Worm (Caenorhabditis elegans) whole organism, L4 larva: ENCODE results near the gene garr-1.
A peak's percentile ranks its signal among the peaks of the same experiment; 100 is the strongest.

Source experiments
- F37D6.2 ChIP-seq: sonication (generic microtip); optimal IDR thresholded peaks from 2 replicates; lab custom pipeline; 2016; ENCODE audit warnings: mild to moderate bottlenecking, missing genetic modification characterization, missing compliant biosample characterization
- F44E2.7 ChIP-seq: fragments of 200-800 bp; sonication (Bioruptor generic); IDR thresholded peaks from 2 replicates; pipeline ENCODE4 v2.1.2; 2022; ENCODE audit warnings: missing genetic modification characterization, missing compliant biosample characterization
- F49E8.2 ChIP-seq: sonication (generic microtip); optimal IDR thresholded peaks from 2 replicates; lab custom pipeline; 2016; ENCODE audit warnings: missing compliant biosample characterization, mild to moderate bottlenecking, missing genetic modification characterization, borderline replicate concordance
- T20F7.1 ChIP-seq: fragments of 200-800 bp; sonication (Bioruptor generic); optimal IDR thresholded peaks from 2 replicates; lab custom pipeline; 2018; ENCODE audit warnings: mild to moderate bottlenecking, missing genetic modification characterization, missing compliant biosample characterization
- Y105C5A.15 ChIP-seq: fragments of 200-800 bp; sonication (Bioruptor generic); IDR thresholded peaks from 2 replicates; pipeline ENCODE4 v1.3.6; 2022; ENCODE audit warnings: missing genetic modification characterization, missing compliant biosample characterization
- Y48G9A.11 ChIP-seq: fragments of 200-800 bp; sonication (Bioruptor generic); IDR thresholded peaks from 2 replicates; pipeline ENCODE4 v1.3.6; 2022; ENCODE audit warnings: missing genetic modification reagents, missing genetic modification characterization, missing compliant biosample characterization
- Y75B8A.6 ChIP-seq: fragments of 200-800 bp; sonication (Bioruptor generic); IDR thresholded peaks from 2 replicates; pipeline ENCODE4 v1.3.6; 2022; ENCODE audit warnings: missing genetic modification reagents, missing genetic modification characterization, missing compliant biosample characterization
- ZK337.2 ChIP-seq: fragments of 200-800 bp; sonication (Bioruptor generic); IDR thresholded peaks from 2 replicates; pipeline ENCODE4 v1.3.6; 2022; ENCODE audit warnings: missing genetic modification reagents, missing genetic modification characterization, missing compliant biosample characterization
- aha-1 ChIP-seq: fragments of 150-350 bp; peaks from one replicate; lab custom pipeline; 2014; ENCODE audit warnings: missing biosample characterization, missing genetic modification characterization
- arid-1 ChIP-seq: fragments of 200-800 bp; sonication (Bioruptor generic); conservative IDR thresholded peaks from 2 replicates; pipeline ENCODE4 v1.3.6; 2022; ENCODE audit warnings: missing genetic modification reagents, missing genetic modification characterization, missing compliant biosample characterization
- ceh-20 ChIP-seq: fragments of 200-800 bp; sonication (Bioruptor generic); IDR thresholded peaks from 2 replicates; pipeline ENCODE4 v1.3.6; 2022; ENCODE audit warnings: missing genetic modification reagents, missing genetic modification characterization, missing compliant biosample characterization
- ctbp-1 ChIP-seq: fragments of 200-800 bp; sonication (Bioruptor generic); IDR thresholded peaks from 2 replicates; pipeline ENCODE4 v1.3.6; 2022; ENCODE audit warnings: missing genetic modification reagents, missing genetic modification characterization, missing compliant biosample characterization
- daf-16 ChIP-seq, 3 experiments: sonication (generic microtip); optimal IDR thresholded peaks; 2 replicates each; lab custom pipeline; 2016 to 2017; ENCODE audit warnings: missing genetic modification characterization in 3 of 3, missing genetic modification reagents in 3 of 3, mild to moderate bottlenecking in 2 of 3, missing compliant biosample characterization in 2 of 3, missing biosample characterization in 1 of 3, moderate library complexity in 1 of 3
- daf-19 ChIP-seq: fragments of 200-800 bp; sonication (Bioruptor generic); conservative IDR thresholded peaks from 2 replicates; pipeline ENCODE4 v1.3.6; 2022; ENCODE audit warnings: missing genetic modification characterization, missing compliant biosample characterization
- dmd-6 ChIP-seq: fragments of 200-800 bp; sonication (Bioruptor generic); IDR thresholded peaks from 2 replicates; pipeline ENCODE4 v1.3.6; 2022; ENCODE audit warnings: missing genetic modification reagents, missing genetic modification characterization, missing compliant biosample characterization
- duxl-1 ChIP-seq: sonication (generic microtip); optimal IDR thresholded peaks from 2 replicates; lab custom pipeline; 2016; ENCODE audit warnings: mild to moderate bottlenecking, missing genetic modification characterization, moderate library complexity, missing compliant biosample characterization; ENCODE audit not compliant: poor library complexity
- dve-1 ChIP-seq: sonication (generic microtip); optimal IDR thresholded peaks from 2 replicates; lab custom pipeline; 2017; ENCODE audit warnings: antibody characterized with exemption, mild to moderate bottlenecking, missing genetic modification characterization, missing compliant biosample characterization; ENCODE audit not compliant: insufficient read depth
- egl-43 ChIP-seq: fragments of 200-800 bp; sonication (Bioruptor generic); IDR thresholded peaks from 2 replicates; pipeline ENCODE4 v1.3.6; 2022; ENCODE audit warnings: missing genetic modification reagents, missing genetic modification characterization, missing compliant biosample characterization
- fkh-10 ChIP-seq: fragments of 150-350 bp; optimal IDR thresholded peaks from 2 replicates; lab custom pipeline; 2014; ENCODE audit warnings: missing biosample characterization, missing genetic modification reagents, missing genetic modification characterization
- hlh-11 ChIP-seq: fragments of 200-800 bp; sonication (Bioruptor generic); optimal IDR thresholded peaks from 2 replicates; lab custom pipeline; 2018; ENCODE audit warnings: mild to moderate bottlenecking, missing genetic modification characterization, missing compliant biosample characterization
- hmg-1.1 ChIP-seq: fragments of 200-800 bp; sonication (Bioruptor generic); IDR thresholded peaks from 2 replicates; pipeline ENCODE4 v1.3.6; 2022; ENCODE audit warnings: missing genetic modification reagents, missing genetic modification characterization, missing compliant biosample characterization
- jun-1 ChIP-seq: fragments of 150-350 bp; optimal IDR thresholded peaks from 2 replicates; lab custom pipeline; 2014; ENCODE audit warnings: missing biosample characterization, missing genetic modification reagents, missing genetic modification characterization
- lin-1 ChIP-seq: fragments of 200-800 bp; sonication (Bioruptor generic); IDR thresholded peaks from 2 replicates; pipeline ENCODE4 v1.3.6; 2022; ENCODE audit warnings: missing genetic modification reagents, missing genetic modification characterization, missing compliant biosample characterization
- lin-15B ChIP-seq: fragments of 150-350 bp; sonication (generic microtip); optimal IDR thresholded peaks from 3 replicates; lab custom pipeline; 2014; ENCODE audit warnings: missing biosample characterization, missing genetic modification characterization
- lin-29 ChIP-seq: fragments of 200-800 bp; sonication (Bioruptor generic); IDR thresholded peaks from 2 replicates; pipeline ENCODE4 v1.3.6; 2022; ENCODE audit warnings: missing genetic modification reagents, missing genetic modification characterization, missing compliant biosample characterization
- lir-3 ChIP-seq: sonication (generic microtip); optimal IDR thresholded peaks from 2 replicates; lab custom pipeline; 2016; ENCODE audit warnings: mild to moderate bottlenecking, missing genetic modification characterization, missing compliant biosample characterization
- lsy-2 ChIP-seq, 2 experiments: fragments of 150-350 bp in 1 of 2; sonication (generic microtip) in 1 of 2; optimal IDR thresholded peaks; 2 replicates each; lab custom pipeline; 2014 to 2017; ENCODE audit warnings: missing biosample characterization in 2 of 2, missing genetic modification characterization in 2 of 2
- madf-5 ChIP-seq, 2 experiments: fragments of 200-800 bp; sonication (Bioruptor generic); IDR thresholded peaks; 2 replicates each; pipeline ENCODE4 v1.3.6; 2022; ENCODE audit warnings: missing compliant biosample characterization in 2 of 2, missing genetic modification characterization in 2 of 2
- madf-9 ChIP-seq: fragments of 200-800 bp; sonication (Bioruptor generic); conservative IDR thresholded peaks from 2 replicates; pipeline ENCODE4 v1.3.6; 2022; ENCODE audit warnings: missing genetic modification reagents, missing genetic modification characterization, missing compliant biosample characterization
- mdl-1 ChIP-seq, 2 experiments: fragments of 150-350 bp in 1 of 2; sonication (generic microtip) in 1 of 2; optimal IDR thresholded peaks; 2 replicates each; lab custom pipeline; 2014 to 2017; ENCODE audit warnings: missing biosample characterization in 2 of 2, missing genetic modification characterization in 2 of 2
- mdt-29 ChIP-seq: fragments of 200-800 bp; sonication (Bioruptor generic); IDR thresholded peaks from 2 replicates; pipeline ENCODE4 v1.3.6; 2022; ENCODE audit warnings: missing genetic modification reagents, missing genetic modification characterization, missing compliant biosample characterization
- mes-2 ChIP-seq: sonication (generic microtip); optimal IDR thresholded peaks from 2 replicates; lab custom pipeline; 2016; ENCODE audit warnings: missing genotype, mild to moderate bottlenecking, missing genetic modification characterization, missing compliant biosample characterization; ENCODE audit not compliant: poor library complexity, severe bottlenecking
- nhr-10 ChIP-seq: fragments of 150-350 bp; optimal IDR thresholded peaks from 2 replicates; lab custom pipeline; 2014; ENCODE audit warnings: missing biosample characterization, missing genetic modification characterization
- nhr-11 ChIP-seq: fragments of 150-350 bp; optimal IDR thresholded peaks from 2 replicates; lab custom pipeline; 2014; ENCODE audit warnings: missing biosample characterization, missing genetic modification characterization
- nhr-237 ChIP-seq: sonication (generic microtip); optimal IDR thresholded peaks from 2 replicates; lab custom pipeline; 2017; ENCODE audit warnings: missing biosample characterization, missing genetic modification characterization
- nhr-28 ChIP-seq: fragments of 150-350 bp; optimal IDR thresholded peaks from 2 replicates; lab custom pipeline; 2014; ENCODE audit warnings: missing biosample characterization, missing genetic modification characterization
- nhr-42 ChIP-seq: fragments of 200-800 bp; sonication (Bioruptor generic); IDR thresholded peaks from 2 replicates; pipeline ENCODE4 v1.3.6; 2022; ENCODE audit warnings: missing genetic modification characterization, missing compliant biosample characterization
- nhr-6 ChIP-seq: fragments of 150-350 bp; optimal IDR thresholded peaks from 2 replicates; lab custom pipeline; 2014; ENCODE audit warnings: missing biosample characterization, missing genetic modification characterization
- nhr-77 ChIP-seq: fragments of 150-350 bp; optimal IDR thresholded peaks from 2 replicates; lab custom pipeline; 2014; ENCODE audit warnings: missing biosample characterization, missing genetic modification characterization
- php-3 ChIP-seq: fragments of 200-800 bp; sonication (Bioruptor generic); IDR thresholded peaks from 2 replicates; pipeline ENCODE4 v1.3.6; 2022; ENCODE audit warnings: missing genetic modification reagents, missing genetic modification characterization, missing compliant biosample characterization
- saeg-2 ChIP-seq: fragments of 200-800 bp; sonication (Bioruptor generic); IDR thresholded peaks from 2 replicates; pipeline ENCODE4 v1.3.6; 2022; ENCODE audit warnings: missing genetic modification reagents, missing genetic modification characterization, missing compliant biosample characterization
- snpc-1.2 ChIP-seq: fragments of 200-800 bp; sonication (Bioruptor generic); IDR thresholded peaks from 2 replicates; pipeline ENCODE4 v1.3.6; 2022; ENCODE audit warnings: missing genetic modification reagents, missing genetic modification characterization, missing compliant biosample characterization
- spr-3 ChIP-seq: fragments of 200-800 bp; sonication (Bioruptor generic); optimal IDR thresholded peaks from 2 replicates; lab custom pipeline; 2018; ENCODE audit warnings: mild to moderate bottlenecking, missing genetic modification characterization, missing compliant biosample characterization
- tag-97 ChIP-seq: fragments of 200-800 bp; sonication (Bioruptor generic); IDR thresholded peaks from 2 replicates; pipeline ENCODE4 v1.3.6; 2022; ENCODE audit warnings: missing genetic modification characterization, missing compliant biosample characterization
- tra-1 ChIP-seq: fragments of 200-800 bp; sonication (Bioruptor generic); IDR thresholded peaks from 2 replicates; pipeline ENCODE4 v1.3.6; 2022; ENCODE audit warnings: missing genetic modification reagents, missing genetic modification characterization, missing compliant biosample characterization
- vab-7 ChIP-seq: fragments of 200-800 bp; sonication (Bioruptor generic); IDR thresholded peaks from 2 replicates; pipeline ENCODE4 v1.3.6; 2022; ENCODE audit warnings: missing genetic modification reagents, missing genetic modification characterization, missing compliant biosample characterization
- zfp-2 ChIP-seq: sonication (generic microtip); optimal IDR thresholded peaks from 2 replicates; lab custom pipeline; 2016; ENCODE audit warnings: mild to moderate bottlenecking, missing genetic modification characterization, missing compliant biosample characterization
- zip-2 ChIP-seq: fragments of 150-350 bp; optimal IDR thresholded peaks from 2 replicates; lab custom pipeline; 2014; ENCODE audit warnings: missing biosample characterization, missing genetic modification characterization

garr-1 gene

ce11 chrIV:385150-385937 is 40.6 kb upstream of the garr-1 start, which contains the start of gene rps-24 (continued):
- TF ChIP-seq vab-7, result peak; percentile 99
- TF ChIP-seq madf-9, result peak; percentile 95
- peak; percentile 86 for TF ChIP-seq hlh-11 (tag; lab: Kevin White, UChicago)
- peak; percentile 92 for TF ChIP-seq egl-43 (GFP tag; lab: Robert Waterston, UW)
- peak; percentile 31 to 38 for TF ChIP-seq mdl-1 (tag; optimal IDR thresholded peaks at IDR 0.05; lab: Kevin White, UChicago)
- peak; percentile 97 for TF ChIP-seq ZK337.2
- peak; percentile 75 for TF ChIP-seq dve-1
- TF ChIP-seq nhr-77 (tag; lab: Kevin White, UChicago), result peak; percentile 94
- TF ChIP-seq zfp-2 (tag; lab: Kevin White, UChicago), result peak; percentile 78
- 0 out of 2 replicates have a peak, but pooled peaks have one; percentile 9 for TF ChIP-seq F44E2.7 (GFP tag; lab: Robert Waterston, UW)
- peak; percentile 97 for TF ChIP-seq ctbp-1 (GFP tag; lab: Robert Waterston, UW)
- TF ChIP-seq mdt-29, result peak; percentile 92
- 0 out of 2 replicates have a peak, but pooled peaks have one; percentile 55 for TF ChIP-seq Y105C5A.15
- TF ChIP-seq lin-15B (tag; lab: Kevin White, UChicago), result peak; percentile 45
- peak; percentile 88 to 94 for TF ChIP-seq lsy-2 (tag; optimal IDR thresholded peaks at IDR 0.05; lab: Kevin White, UChicago)
- peak; percentile 77; the same call in 1 of the 2 replicates for TF ChIP-seq saeg-2 (GFP tag; lab: Robert Waterston, UW)
- peak; percentile 88 for TF ChIP-seq nhr-11 (tag; lab: Kevin White, UChicago)
- peak; percentile 71 for TF ChIP-seq fkh-10 (GFP tag; lab: Kevin White, UChicago)
- peak; percentile 71 to 93; a peak in 3 of 4 replicates for TF ChIP-seq madf-5 (GFP tag; IDR thresholded peaks at IDR 0.05; lab: Robert Waterston, UW)
- peak; percentile 97 for TF ChIP-seq ceh-20 (GFP tag; lab: Robert Waterston, UW)
- peak; percentile 81; the same call in 1 of the 2 replicates for TF ChIP-seq lin-1 (GFP tag; lab: Robert Waterston, UW)
- peak; percentile 72; the same call in 1 of the 2 replicates for TF ChIP-seq php-3 (GFP tag; lab: Robert Waterston, UW)
- peak; percentile 17 for TF ChIP-seq nhr-10 (tag; lab: Kevin White, UChicago)
- TF ChIP-seq duxl-1, result peak; percentile 57
- peak; percentile 89 for TF ChIP-seq tag-97
- peak; percentile 52; the same call in 1 of the 2 replicates for TF ChIP-seq daf-19 (GFP tag; lab: Robert Waterston, UW)
- TF ChIP-seq dmd-6 (GFP tag; lab: Robert Waterston, UW), result peak; percentile 95
- TF ChIP-seq F37D6.2 (tag; lab: Kevin White, UChicago), result peak; percentile 88
- peak; percentile 69 for TF ChIP-seq nhr-6 (tag; lab: Kevin White, UChicago)
- TF ChIP-seq aha-1 (tag; lab: Kevin White, UChicago), result peak; percentile 80
- TF ChIP-seq snpc-1.2 (GFP tag; lab: Robert Waterston, UW), result peak; percentile 88
- TF ChIP-seq Y75B8A.6, result peak; percentile 92
- peak; percentile 23 for TF ChIP-seq lir-3 (tag; lab: Kevin White, UChicago)
- peak; percentile 7 for TF ChIP-seq jun-1 (tag; lab: Kevin White, UChicago)
- peak; percentile 74 for TF ChIP-seq F49E8.2
- peak; percentile 98 for TF ChIP-seq mes-2 (tag; lab: Kevin White, UChicago)
- peak; percentile 92 for TF ChIP-seq nhr-42 (GFP tag; lab: Robert Waterston, UW)
- TF ChIP-seq zip-2 (tag; lab: Kevin White, UChicago), result peak; percentile 7
- TF ChIP-seq Y48G9A.11 (GFP tag; lab: Robert Waterston, UW), result peak; percentile 91
- peak; percentile 96 for TF ChIP-seq tra-1 (GFP tag; lab: Robert Waterston, UW)
- TF ChIP-seq nhr-28 (tag; lab: Kevin White, UChicago), result peak; percentile 63
- TF ChIP-seq arid-1 (GFP tag; lab: Robert Waterston, UW), result peak; percentile 97
- peak; percentile 88 for TF ChIP-seq T20F7.1 (GFP tag; lab: Kevin White, UChicago)
- peak; percentile 47 for TF ChIP-seq spr-3 (GFP tag; lab: Kevin White, UChicago)
- peak; percentile 70; the same call in 1 of the 2 replicates for TF ChIP-seq lin-29 (GFP tag; lab: Robert Waterston, UW)
- peak; percentile 19 for TF ChIP-seq nhr-237 (tag; lab: Kevin White, UChicago)
- TF ChIP-seq hmg-1.1 (GFP tag; lab: Robert Waterston, UW), result peak; percentile 97
- TF ChIP-seq daf-16 (GFP tag; optimal IDR thresholded peaks at IDR 0.05; lab: Kevin White, UChicago), result peak in 1 of 2 experiments; percentile 29
- TF ChIP-seq daf-16 (tag; optimal IDR thresholded peaks at IDR 0.05; lab: Kevin White, UChicago), result peak; percentile 43
